Worm (Caenorhabditis elegans) whole organism, L2 larva: ENCODE data around the gene cest-10.

ENCODE experiments used
- Y55F3AM.14 ChIP-seq: fragments of 200-800 bp; sonication (Bioruptor generic); optimal IDR thresholded peaks from 2 replicates; lab custom pipeline; 2018; ENCODE audit warnings: mild to moderate bottlenecking, missing genetic modification characterization, missing compliant biosample characterization
- aly-2 ChIP-seq: fragments of 150-350 bp; optimal IDR thresholded peaks from 2 replicates; lab custom pipeline; 2014; ENCODE audit warnings: missing biosample characterization, missing genetic modification characterization
- ceh-16 ChIP-seq: fragments of 150-350 bp; optimal IDR thresholded peaks from 2 replicates; lab custom pipeline; 2014; ENCODE audit warnings: missing biosample characterization, missing genetic modification characterization
- dmd-4 ChIP-seq: sonication (generic microtip); optimal IDR thresholded peaks from 2 replicates; lab custom pipeline; 2017; ENCODE audit warnings: missing biosample characterization, missing genetic modification characterization
- egl-27 ChIP-seq: sonication (generic microtip); optimal IDR thresholded peaks from 3 replicates; lab custom pipeline; 2017; ENCODE audit warnings: missing biosample characterization, missing genetic modification reagents, missing genetic modification characterization
- elt-3 ChIP-seq: sonication (generic microtip); optimal IDR thresholded peaks from 2 replicates; lab custom pipeline; 2017; ENCODE audit warnings: missing biosample characterization, missing genetic modification characterization
- lin-39 ChIP-seq: fragments of 150-350 bp; optimal IDR thresholded peaks from 2 replicates; lab custom pipeline; 2014; ENCODE audit warnings: missing biosample characterization, missing genetic modification reagents, missing genetic modification characterization
- lsy-2 ChIP-seq, 2 experiments: fragments of 150-350 bp in 1 of 2; sonication (generic microtip) in 1 of 2; optimal IDR thresholded peaks; 2 replicates each; lab custom pipeline; 2014 to 2017; ENCODE audit warnings: missing biosample characterization in 2 of 2, missing genetic modification characterization in 2 of 2
- nhr-129 ChIP-seq: fragments of 150-350 bp; optimal IDR thresholded peaks from 2 replicates; lab custom pipeline; 2014; ENCODE audit warnings: missing biosample characterization, missing genetic modification characterization
- nhr-77 ChIP-seq: fragments of 150-350 bp; optimal IDR thresholded peaks from 2 replicates; lab custom pipeline; 2014; ENCODE audit warnings: missing biosample characterization, missing genetic modification characterization
- sem-4 ChIP-seq: fragments of 150-350 bp; optimal IDR thresholded peaks from 2 replicates; lab custom pipeline; 2014; ENCODE audit warnings: missing biosample characterization, missing genetic modification reagents, missing genetic modification characterization
- snpc-4 ChIP-seq: fragments of 150-350 bp; optimal IDR thresholded peaks from 2 replicates; lab custom pipeline; 2014; ENCODE audit warnings: missing biosample characterization, missing genetic modification characterization
- unc-62 ChIP-seq: fragments of 150-350 bp; optimal IDR thresholded peaks from 2 replicates; lab custom pipeline; 2014; ENCODE audit warnings: missing biosample characterization, missing genetic modification reagents, missing genetic modification characterization

DNA sequence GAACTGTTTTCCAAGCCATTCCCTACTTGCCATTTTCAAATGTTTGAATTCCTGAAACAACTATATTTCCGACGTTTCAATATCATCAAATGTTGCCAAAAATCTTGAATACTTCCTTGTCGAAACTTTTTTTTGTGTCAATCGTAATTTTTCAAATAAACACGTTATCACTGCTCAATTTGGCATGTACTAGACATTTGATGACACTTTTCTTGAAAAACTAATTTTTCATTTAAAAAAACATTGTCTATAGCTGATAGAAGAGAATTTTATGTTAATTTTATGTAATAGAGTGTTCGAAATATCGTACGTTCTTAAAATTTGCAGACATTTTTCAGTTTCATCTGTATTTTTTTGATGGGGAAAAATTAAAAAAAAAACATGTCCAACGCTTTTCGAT lies 2.5 kb downstream of the cest-10 start:
- TF ChIP-seq elt-3 (tag; lab: Kevin White, UChicago) (no peak), ceh-16 (tag; lab: Kevin White, UChicago) (no peak), sem-4 (tag; lab: Kevin White, UChicago) (no peak), nhr-77 (tag; lab: Kevin White, UChicago) (no peak), lin-39 (tag; lab: Kevin White, UChicago) (no peak), lsy-2 (tag; optimal IDR thresholded peaks at IDR 0.05; lab: Kevin White, UChicago) (no peak), snpc-4 (tag; lab: Kevin White, UChicago) (no peak), unc-62 (GFP tag; lab: Kevin White, UChicago) (no peak), dmd-4 (tag; lab: Kevin White, UChicago) (no peak), aly-2 (tag; lab: Kevin White, UChicago) (no peak), egl-27 (tag; lab: Kevin White, UChicago) (no peak), nhr-129 (no peak), Y55F3AM.14 (GFP tag; lab: Kevin White, UChicago) (no peak)
